Worm (Caenorhabditis elegans) whole organism, midembryonic: ENCODE measurements around the gene cyp-14A3.

Experiments used
- T22C8.4 ChIP-seq: fragments of 200-800 bp; sonication (Bioruptor generic); IDR thresholded peaks from 2 replicates; pipeline ENCODE4 v1.3.6; 2022; ENCODE audit warnings: missing genetic modification characterization, missing compliant biosample characterization
- cog-1 ChIP-seq: sonication (generic microtip); optimal IDR thresholded peaks from 2 replicates; lab custom pipeline; 2016; ENCODE audit warnings: missing genetic modification characterization, missing compliant biosample characterization
- flt-1 ChIP-seq: fragments of 200-800 bp; sonication (Bioruptor generic); IDR thresholded peaks from 2 replicates; pipeline ENCODE4 v1.3.6; 2022; ENCODE audit warnings: missing genetic modification characterization, missing compliant biosample characterization
- klf-2 ChIP-seq: fragments of 200-800 bp; sonication (Bioruptor generic); conservative IDR thresholded peaks from 2 replicates; pipeline ENCODE4 v1.3.6; 2022; ENCODE audit warnings: missing genetic modification reagents, missing genetic modification characterization, missing compliant biosample characterization
- med-1 ChIP-seq: sonication (generic microtip); optimal IDR thresholded peaks from 2 replicates; lab custom pipeline; 2017; ENCODE audit warnings: missing genetic modification characterization, mild to moderate bottlenecking, missing compliant biosample characterization, antibody characterized with exemption, missing genetic modification reagents; ENCODE audit not compliant: insufficient read depth
- ref-1 ChIP-seq: fragments of 200-800 bp; sonication (Bioruptor generic); conservative IDR thresholded peaks from 2 replicates; pipeline ENCODE4 v1.3.6; 2022; ENCODE audit warnings: missing genetic modification reagents, missing genetic modification characterization, missing compliant biosample characterization
- tab-1 ChIP-seq: fragments of 200-800 bp; sonication (Bioruptor generic); IDR thresholded peaks from 2 replicates; pipeline ENCODE4 v1.3.6; 2022; ENCODE audit warnings: missing genetic modification characterization, missing compliant biosample characterization
- ztf-23 ChIP-seq: fragments of 200-800 bp; sonication (Bioruptor generic); IDR thresholded peaks from 2 replicates; pipeline ENCODE4 v1.3.6; 2022; ENCODE audit warnings: missing genetic modification reagents, missing genetic modification characterization, missing compliant biosample characterization
- ztf-29 ChIP-seq: fragments of 200-800 bp; sonication (Bioruptor generic); IDR thresholded peaks from 2 replicates; pipeline ENCODE4 v1.3.6; 2022; ENCODE audit warnings: missing genetic modification reagents, missing genetic modification characterization, missing compliant biosample characterization

Gene cyp-14A3

DNA sequence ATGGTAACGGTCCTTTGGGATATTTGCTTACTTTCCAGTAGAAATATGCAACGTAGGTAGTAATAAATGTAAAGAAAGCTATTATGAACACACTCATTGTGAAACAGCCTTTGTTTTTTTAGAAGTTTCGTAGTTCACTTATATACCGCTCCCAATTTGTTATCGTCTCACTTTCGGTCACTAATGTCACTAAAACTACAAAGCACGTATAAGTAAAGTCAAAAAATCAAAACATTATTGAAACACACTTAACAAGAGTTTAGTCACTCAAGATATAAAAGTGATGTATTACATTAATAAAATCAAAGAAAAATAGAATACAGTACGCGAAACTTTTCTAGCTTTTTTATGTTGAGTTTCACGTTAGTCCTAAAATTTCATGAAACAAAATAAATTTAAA lies at the start of gene cyp-14A3:
cyp-14A3 (minus strand) TSS at position 101 of the 400 bp plus-strand sequence.
- TF ChIP-seq cog-1 (tag; lab: Kevin White, UChicago) = no peak

DNA sequence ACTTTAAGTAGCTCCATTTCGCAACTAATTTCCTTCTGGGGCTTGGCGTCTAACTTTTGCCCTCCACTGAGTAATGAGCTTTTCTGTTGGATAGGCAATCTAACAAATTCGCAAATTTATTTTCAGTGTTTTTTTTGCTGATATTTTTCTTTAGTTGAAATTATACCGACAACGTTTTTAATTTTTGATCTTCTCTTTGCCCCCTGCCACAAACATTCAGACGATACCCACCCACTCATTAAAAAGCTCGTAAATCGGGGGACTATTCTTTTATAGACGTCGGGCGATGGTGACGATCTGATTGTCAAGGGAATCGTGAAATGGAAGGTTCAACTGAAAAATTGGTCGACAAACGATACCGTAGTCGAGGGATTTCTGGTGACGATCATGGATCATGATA lies 49.7 kb upstream of the cyp-14A3 start:
- TF ChIP-seq T22C8.4 (no peak), flt-1 (GFP tag; lab: Robert Waterston, UW) (no peak), ztf-23 (no peak), med-1 (GFP tag; lab: Kevin White, UChicago) (no peak), cog-1 (tag; lab: Kevin White, UChicago) (no peak), ztf-29 (GFP tag; lab: Robert Waterston, UW) (no peak), ref-1 (GFP tag; lab: Robert Waterston, UW) (no peak), klf-2 (GFP tag; lab: Robert Waterston, UW) (no peak), tab-1 (GFP tag; lab: Robert Waterston, UW) (no peak)

DNA sequence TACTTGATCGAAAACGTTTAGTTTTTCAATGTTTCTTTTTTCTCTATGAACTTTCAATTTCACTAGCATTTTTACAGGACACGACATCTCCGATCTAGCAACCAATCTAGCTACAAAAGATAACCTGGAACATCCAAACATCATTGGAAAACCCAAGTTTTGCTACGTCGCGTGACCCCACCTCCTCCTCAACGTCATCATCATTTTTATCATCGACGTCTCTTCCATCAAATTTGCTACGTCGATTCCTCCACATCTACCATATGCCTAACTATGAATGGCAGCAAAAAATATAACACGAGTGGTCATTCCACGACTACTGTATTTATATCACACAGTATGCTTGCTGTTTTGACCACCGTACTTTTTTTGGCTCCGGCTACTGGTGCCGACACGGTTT lies 48.9 kb upstream of the cyp-14A3 start, which contains the start of gene F46G10.2:
F46G10.2 (plus strand) TSS at position 78 of the 400 bp plus-strand sequence.
- TF ChIP-seq T22C8.4 (no peak), ztf-29 (GFP tag; lab: Robert Waterston, UW) (no peak), med-1 (GFP tag; lab: Kevin White, UChicago) (no peak), tab-1 (GFP tag; lab: Robert Waterston, UW) (no peak), cog-1 (tag; lab: Kevin White, UChicago) (no peak), ref-1 (GFP tag; lab: Robert Waterston, UW) (no peak), flt-1 (GFP tag; lab: Robert Waterston, UW) (no peak), ztf-23 (no peak), klf-2 (GFP tag; lab: Robert Waterston, UW) (no peak)

DNA sequence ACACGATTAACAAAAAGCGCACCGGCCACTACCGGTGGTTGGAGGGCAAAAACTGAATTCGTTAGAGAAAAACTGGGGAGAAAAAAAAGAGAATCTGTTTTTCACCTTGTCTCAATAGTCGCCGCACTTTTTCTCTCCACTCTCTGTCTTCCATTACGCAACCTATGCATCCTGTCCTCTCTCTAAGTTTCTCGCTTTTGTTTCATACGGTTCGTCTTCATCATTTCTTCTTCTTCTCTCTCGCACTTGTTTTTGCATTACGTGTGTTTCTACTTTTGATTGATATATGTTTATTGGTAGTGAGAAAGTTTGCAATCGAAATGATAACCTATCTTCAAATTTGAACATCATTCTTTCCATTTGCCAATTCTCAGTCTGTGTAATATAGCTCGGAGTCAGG lies 46.6 kb upstream of the cyp-14A3 start:
- TF ChIP-seq flt-1 (GFP tag; lab: Robert Waterston, UW) = no peak
- no peak for TF ChIP-seq T22C8.4
- TF ChIP-seq ztf-29 (GFP tag; lab: Robert Waterston, UW) = no peak
- TF ChIP-seq cog-1 (tag; lab: Kevin White, UChicago) = no peak
- TF ChIP-seq tab-1 (GFP tag; lab: Robert Waterston, UW) = no peak
- no peak for TF ChIP-seq klf-2 (GFP tag; lab: Robert Waterston, UW)
- TF ChIP-seq ref-1 (GFP tag; lab: Robert Waterston, UW) = no peak
- no peak for TF ChIP-seq ztf-23
- no peak for TF ChIP-seq med-1 (GFP tag; lab: Kevin White, UChicago)

DNA sequence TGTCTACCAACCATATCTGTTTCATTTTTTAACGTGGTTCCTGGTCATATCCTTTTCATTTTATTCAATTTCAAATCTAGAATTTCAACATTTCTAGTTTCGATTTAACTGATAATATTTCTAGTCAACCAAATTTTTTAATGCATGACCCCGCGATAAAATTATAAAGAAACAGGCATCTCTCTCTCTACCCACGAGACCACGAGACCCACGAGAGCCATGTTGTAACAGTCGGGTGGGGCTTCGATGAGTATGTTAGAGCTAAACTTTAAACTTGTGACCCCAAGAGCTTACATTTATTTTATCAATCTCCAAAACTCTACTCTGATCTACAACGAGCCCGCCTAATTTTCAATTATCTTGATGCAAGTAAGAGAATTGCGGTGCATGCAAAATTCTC lies 44.3 kb upstream of the cyp-14A3 start:
- TF ChIP-seq ztf-23 (no peak), ref-1 (GFP tag; lab: Robert Waterston, UW) (no peak), ztf-29 (GFP tag; lab: Robert Waterston, UW) (no peak), med-1 (GFP tag; lab: Kevin White, UChicago) (no peak), cog-1 (tag; lab: Kevin White, UChicago) (no peak), klf-2 (GFP tag; lab: Robert Waterston, UW) (no peak), flt-1 (GFP tag; lab: Robert Waterston, UW) (no peak), T22C8.4 (no peak), tab-1 (GFP tag; lab: Robert Waterston, UW) (no peak)

DNA sequence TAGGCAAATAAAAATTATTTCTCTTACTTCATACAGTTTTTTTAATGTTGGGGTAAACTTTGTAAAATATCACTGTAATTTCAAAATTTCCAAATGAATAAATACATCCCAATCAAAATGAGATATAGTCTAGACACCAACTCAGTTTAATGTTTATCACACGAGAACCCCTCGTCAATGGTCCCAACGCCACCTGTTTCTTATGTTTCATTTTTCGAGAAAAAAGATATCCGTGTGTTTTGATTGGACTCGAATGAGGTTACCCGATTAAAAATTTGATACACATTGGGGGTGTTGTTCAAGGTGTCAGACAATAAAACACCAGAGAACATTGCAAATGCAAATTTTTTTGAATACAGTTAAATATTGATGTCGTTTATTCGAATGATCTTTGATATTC lies 43.5 kb upstream of the cyp-14A3 start:
- TF ChIP-seq ztf-23 = no peak
- TF ChIP-seq flt-1 (GFP tag; lab: Robert Waterston, UW) = no peak
- no peak for TF ChIP-seq cog-1 (tag; lab: Kevin White, UChicago)
- TF ChIP-seq tab-1 (GFP tag; lab: Robert Waterston, UW) = no peak
- no peak for TF ChIP-seq ztf-29 (GFP tag; lab: Robert Waterston, UW)
- no peak for TF ChIP-seq med-1 (GFP tag; lab: Kevin White, UChicago)
- no peak for TF ChIP-seq klf-2 (GFP tag; lab: Robert Waterston, UW)
- no peak for TF ChIP-seq ref-1 (GFP tag; lab: Robert Waterston, UW)
- TF ChIP-seq T22C8.4 = no peak

DNA sequence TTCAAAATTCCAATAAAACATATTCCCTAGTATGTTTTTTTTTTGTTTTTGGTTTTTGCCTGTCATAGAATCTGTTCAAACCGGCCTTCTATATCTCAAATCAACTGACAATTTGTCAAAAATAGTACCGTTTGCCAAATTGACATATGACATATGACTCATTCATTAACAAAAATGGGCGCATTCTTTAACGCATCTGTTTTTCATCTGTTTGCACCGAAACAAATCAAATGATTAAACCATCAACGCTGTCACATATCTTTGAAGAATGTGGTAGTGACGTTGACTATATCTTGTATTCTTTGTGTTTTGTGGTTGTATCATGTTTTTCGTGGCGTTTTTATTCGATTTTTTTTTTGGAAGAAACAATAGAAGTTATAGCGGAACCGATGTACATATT lies 41.1 kb upstream of the cyp-14A3 start:
- TF ChIP-seq tab-1 (GFP tag; lab: Robert Waterston, UW) (no peak), klf-2 (GFP tag; lab: Robert Waterston, UW) (no peak), flt-1 (GFP tag; lab: Robert Waterston, UW) (no peak), ztf-29 (GFP tag; lab: Robert Waterston, UW) (no peak), ztf-23 (no peak)

DNA sequence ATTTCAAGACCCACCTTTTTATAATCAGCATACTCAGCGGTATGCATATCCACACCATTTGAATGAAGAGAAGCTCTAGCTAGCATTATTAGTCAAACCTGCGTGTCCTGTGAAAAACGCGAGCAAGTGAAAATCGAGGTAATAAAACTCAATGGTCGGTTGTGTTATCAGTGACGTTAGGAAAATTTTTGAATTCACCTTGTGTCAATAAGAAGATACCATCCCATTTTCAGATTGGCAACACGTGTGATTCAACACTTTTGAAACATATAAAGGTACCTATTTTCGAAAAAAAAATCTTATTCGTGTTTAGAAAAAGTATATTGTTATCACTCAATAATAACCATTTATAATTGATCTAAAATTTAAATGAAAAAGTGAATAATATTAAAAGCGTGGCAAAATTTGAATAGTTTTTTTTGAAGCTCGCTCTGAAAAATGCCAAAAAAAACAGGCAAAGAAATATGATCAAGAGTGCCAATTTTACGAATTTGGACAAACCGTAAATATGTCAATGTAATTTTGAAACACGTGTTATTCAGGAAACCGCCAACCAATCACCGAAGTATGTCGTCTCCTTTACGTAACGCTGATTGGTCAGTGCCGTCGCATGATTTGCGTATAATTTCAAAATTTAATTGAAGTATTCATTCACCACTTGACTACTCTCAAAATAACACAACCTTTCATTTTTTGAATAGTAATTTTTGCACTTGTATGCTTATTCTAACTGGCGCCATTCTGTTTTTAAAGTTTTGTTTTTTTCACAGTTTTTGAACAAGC lies 37.8 kb upstream of the cyp-14A3 start, which contains the start of gene F46G10.1:
F46G10.1 (minus strand) TSS at position 115 of the 783 bp plus-strand sequence.
- TF ChIP-seq klf-2 (GFP tag; lab: Robert Waterston, UW) = no peak
- no peak for TF ChIP-seq ref-1 (GFP tag; lab: Robert Waterston, UW)
- no peak for TF ChIP-seq med-1 (GFP tag; lab: Kevin White, UChicago)
- TF ChIP-seq T22C8.4 = no peak
- no peak for TF ChIP-seq flt-1 (GFP tag; lab: Robert Waterston, UW)
- TF ChIP-seq ztf-29 (GFP tag; lab: Robert Waterston, UW) = no peak
- no peak for TF ChIP-seq tab-1 (GFP tag; lab: Robert Waterston, UW)
- no peak for TF ChIP-seq cog-1 (tag; lab: Kevin White, UChicago)
- no peak for TF ChIP-seq ztf-23

DNA sequence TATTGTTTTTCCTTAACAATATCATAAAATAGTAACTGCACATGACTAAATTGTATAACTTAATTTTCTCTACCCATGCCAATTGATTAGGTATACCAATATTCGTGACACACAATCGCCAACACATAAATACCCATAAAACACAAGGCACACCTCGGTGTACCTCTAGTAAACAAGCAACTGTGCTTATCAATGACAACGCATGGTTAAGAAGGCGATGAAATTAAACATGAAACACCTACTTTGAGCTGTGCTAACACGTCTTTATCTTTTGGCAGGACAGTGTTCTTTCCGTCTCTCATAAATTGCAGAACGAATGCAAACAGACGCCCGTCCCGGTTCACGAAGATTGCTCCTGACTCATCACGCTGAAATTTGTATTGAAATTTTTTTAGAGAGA lies 36.8 kb upstream of the cyp-14A3 start:
- TF ChIP-seq ref-1 (GFP tag; lab: Robert Waterston, UW) (no peak), ztf-23 (no peak), tab-1 (GFP tag; lab: Robert Waterston, UW) (no peak), klf-2 (GFP tag; lab: Robert Waterston, UW) (no peak), flt-1 (GFP tag; lab: Robert Waterston, UW) (no peak), ztf-29 (GFP tag; lab: Robert Waterston, UW) (no peak), T22C8.4 (no peak), med-1 (GFP tag; lab: Kevin White, UChicago) (no peak), cog-1 (tag; lab: Kevin White, UChicago) (no peak)
